Worm (Caenorhabditis elegans) whole organism, L1 larva: ENCODE measurements around the gene faah-2.

ENCODE experiments used
- C04F5.9 ChIP-seq: sonication (generic microtip); optimal IDR thresholded peaks from 2 replicates; lab custom pipeline; 2016; ENCODE audit warnings: missing genetic modification characterization, missing compliant biosample characterization
- F16B12.6 ChIP-seq: fragments of 150-350 bp; optimal IDR thresholded peaks from 2 replicates; lab custom pipeline; 2014; ENCODE audit warnings: missing biosample characterization, missing genetic modification characterization
- Y116A8C.19 ChIP-seq: sonication (generic microtip); optimal IDR thresholded peaks from 2 replicates; lab custom pipeline; 2016; ENCODE audit warnings: missing compliant biosample characterization, missing genetic modification characterization, borderline replicate concordance
- alr-1 ChIP-seq: fragments of 200-800 bp; sonication (Bioruptor generic); optimal IDR thresholded peaks from 2 replicates; lab custom pipeline; 2018; ENCODE audit warnings: borderline replicate concordance, mild to moderate bottlenecking, missing genetic modification characterization, missing compliant biosample characterization
- blmp-1 ChIP-seq: fragments of 150-350 bp; optimal IDR thresholded peaks from 2 replicates; lab custom pipeline; 2014; ENCODE audit warnings: missing biosample characterization, missing genetic modification characterization
- ceh-8 ChIP-seq: fragments of 200-800 bp; sonication (Bioruptor generic); optimal IDR thresholded peaks from 2 replicates; lab custom pipeline; 2018; ENCODE audit warnings: mild to moderate bottlenecking, missing genetic modification characterization, moderate library complexity, missing compliant biosample characterization
- ceh-82 ChIP-seq, 3 experiments: fragments of 150-350 bp in 1 of 3; sonication (generic microtip) in 2 of 3; optimal IDR thresholded peaks; 2 replicates each; lab custom pipeline; 2014 to 2017; ENCODE audit warnings: missing biosample characterization in 3 of 3, missing genetic modification characterization in 3 of 3
- ceh-90 ChIP-seq: sonication (generic microtip); optimal IDR thresholded peaks from 2 replicates; lab custom pipeline; 2016; ENCODE audit warnings: missing genetic modification characterization, missing compliant biosample characterization
- dpl-1 ChIP-seq, 3 experiments: fragments of 150-350 bp in 2 of 3; sonication (generic microtip) in 1 of 3; optimal IDR thresholded peaks; 2 replicates each; lab custom pipeline; 2014 to 2017; ENCODE audit warnings: missing biosample characterization in 3 of 3, missing genetic modification characterization in 3 of 3, missing genetic modification reagents in 3 of 3
- efl-3 ChIP-seq: fragments of 200-800 bp; sonication (Bioruptor generic); optimal IDR thresholded peaks from 2 replicates; lab custom pipeline; 2018; ENCODE audit warnings: mild to moderate bottlenecking, missing genetic modification characterization, missing compliant biosample characterization
- elt-2 ChIP-seq: sonication (generic microtip); optimal IDR thresholded peaks from 2 replicates; lab custom pipeline; 2016; ENCODE audit warnings: missing genetic modification characterization, mild to moderate bottlenecking, inconsistent platforms, missing compliant biosample characterization, missing genetic modification reagents
- ets-5 ChIP-seq: fragments of 200-800 bp; sonication (Bioruptor generic); IDR thresholded peaks from 2 replicates; pipeline ENCODE4 v1.3.6; 2022; ENCODE audit warnings: missing genetic modification characterization, missing compliant biosample characterization
- fkh-10 ChIP-seq: sonication (generic microtip); optimal IDR thresholded peaks from 2 replicates; lab custom pipeline; 2017; ENCODE audit warnings: missing biosample characterization, missing genetic modification reagents, missing genetic modification characterization
- fkh-8 ChIP-seq: sonication (generic microtip); optimal IDR thresholded peaks from 2 replicates; lab custom pipeline; 2016; ENCODE audit warnings: mild to moderate bottlenecking, missing genetic modification characterization, missing compliant biosample characterization
- hlh-17 ChIP-seq: fragments of 200-800 bp; sonication (Bioruptor generic); optimal IDR thresholded peaks from 2 replicates; lab custom pipeline; 2018; ENCODE audit warnings: missing genetic modification characterization, mild to moderate bottlenecking, missing compliant biosample characterization, moderate library complexity, borderline replicate concordance
- hlh-4 ChIP-seq: sonication (generic microtip); optimal IDR thresholded peaks from 2 replicates; lab custom pipeline; 2016; ENCODE audit warnings: mild to moderate bottlenecking, missing genetic modification characterization, missing compliant biosample characterization
- isw-1 ChIP-seq: fragments of 200-800 bp; sonication (Bioruptor generic); IDR thresholded peaks from 2 replicates; pipeline ENCODE4 v1.3.6; 2022; ENCODE audit warnings: missing genetic modification characterization, missing compliant biosample characterization
- jun-1 ChIP-seq: fragments of 150-350 bp; optimal IDR thresholded peaks from 2 replicates; lab custom pipeline; 2014; ENCODE audit warnings: missing biosample characterization, missing genetic modification reagents, missing genetic modification characterization
- lin-13 ChIP-seq: fragments of 150-350 bp; optimal IDR thresholded peaks from 2 replicates; lab custom pipeline; 2014; ENCODE audit warnings: missing biosample characterization, missing genetic modification reagents, missing genetic modification characterization
- lin-14 ChIP-seq: fragments of 200-800 bp; sonication (Bioruptor generic); optimal IDR thresholded peaks from 2 replicates; lab custom pipeline; 2018; ENCODE audit warnings: mild to moderate bottlenecking, missing genetic modification characterization, moderate library complexity, missing compliant biosample characterization
- lin-15B ChIP-seq: fragments of 150-350 bp; sonication (generic microtip); optimal IDR thresholded peaks from 3 replicates; lab custom pipeline; 2014; ENCODE audit warnings: missing biosample characterization, missing genetic modification characterization
- lin-35 ChIP-seq, 2 experiments: fragments of 150-350 bp; optimal IDR thresholded peaks; 2 replicates each; lab custom pipeline; 2014; ENCODE audit warnings: missing biosample characterization in 2 of 2, missing genetic modification characterization in 2 of 2, missing genetic modification reagents in 2 of 2
- lir-3 ChIP-seq: sonication (generic microtip); optimal IDR thresholded peaks from 2 replicates; lab custom pipeline; 2016; ENCODE audit warnings: mild to moderate bottlenecking, missing genetic modification characterization, moderate library complexity, missing compliant biosample characterization; ENCODE audit not compliant: poor library complexity
- lsy-2 ChIP-seq, 2 experiments: fragments of 150-350 bp; optimal IDR thresholded peaks; 2 replicates each; lab custom pipeline; 2014; ENCODE audit warnings: missing biosample characterization in 2 of 2, missing genetic modification characterization in 2 of 2
- mab-9 ChIP-seq: fragments of 200-800 bp; sonication (Bioruptor generic); IDR thresholded peaks from 2 replicates; pipeline ENCODE4 v1.3.6; 2022; ENCODE audit warnings: missing genetic modification reagents, missing genetic modification characterization, missing compliant biosample characterization
- mdl-1 ChIP-seq, 2 experiments: fragments of 150-350 bp; optimal IDR thresholded peaks; 2 replicates each; lab custom pipeline; 2014 to 2017; ENCODE audit warnings: missing biosample characterization in 2 of 2, missing genetic modification characterization in 2 of 2, inconsistent platforms in 1 of 2
- mep-1 ChIP-seq: fragments of 150-350 bp; optimal IDR thresholded peaks from 2 replicates; lab custom pipeline; 2014; ENCODE audit warnings: missing biosample characterization, missing genetic modification characterization
- nhr-11 ChIP-seq: fragments of 150-350 bp; optimal IDR thresholded peaks from 2 replicates; lab custom pipeline; 2014; ENCODE audit warnings: missing biosample characterization, missing genetic modification characterization
- nhr-12 ChIP-seq: sonication (generic microtip); optimal IDR thresholded peaks from 2 replicates; lab custom pipeline; 2017; ENCODE audit warnings: missing biosample characterization, missing genetic modification characterization
- nhr-20 ChIP-seq: sonication (generic microtip); optimal IDR thresholded peaks from 2 replicates; lab custom pipeline; 2016; ENCODE audit warnings: mild to moderate bottlenecking, missing genetic modification characterization, missing compliant biosample characterization
- nhr-237 ChIP-seq: fragments of 150-350 bp; optimal IDR thresholded peaks from 2 replicates; lab custom pipeline; 2014; ENCODE audit warnings: missing biosample characterization, missing genetic modification characterization
- nhr-28 ChIP-seq: fragments of 150-350 bp; optimal IDR thresholded peaks from 2 replicates; lab custom pipeline; 2014; ENCODE audit warnings: missing biosample characterization, missing genetic modification characterization
- nhr-47 ChIP-seq: sonication (generic microtip); optimal IDR thresholded peaks from 2 replicates; lab custom pipeline; 2016; ENCODE audit warnings: mild to moderate bottlenecking, missing genetic modification characterization, moderate library complexity, missing compliant biosample characterization
- nhr-71 ChIP-seq: sonication (generic microtip); optimal IDR thresholded peaks from 2 replicates; lab custom pipeline; 2016; ENCODE audit warnings: mild to moderate bottlenecking, missing genetic modification characterization, moderate library complexity, missing compliant biosample characterization
- nhr-76 ChIP-seq: sonication (generic microtip); optimal IDR thresholded peaks from 2 replicates; lab custom pipeline; 2017; ENCODE audit warnings: missing biosample characterization, missing genetic modification characterization
- nhr-84 ChIP-seq: sonication (generic microtip); optimal IDR thresholded peaks from 2 replicates; lab custom pipeline; 2017; ENCODE audit warnings: missing biosample characterization, missing genetic modification characterization
- nhr-85 ChIP-seq: sonication (generic microtip); peaks from one replicate; lab custom pipeline; 2016; ENCODE audit warnings: missing genetic modification characterization, inconsistent platforms, missing compliant biosample characterization
- pax-3 ChIP-seq: fragments of 200-800 bp; sonication (Bioruptor generic); optimal IDR thresholded peaks from 2 replicates; lab custom pipeline; 2018; ENCODE audit warnings: mild to moderate bottlenecking, missing genetic modification characterization, moderate library complexity, missing compliant biosample characterization
- rnt-1 ChIP-seq: sonication (generic microtip); optimal IDR thresholded peaks from 2 replicates; lab custom pipeline; 2016; ENCODE audit warnings: mild to moderate bottlenecking, missing genetic modification characterization, moderate library complexity, missing compliant biosample characterization
- skn-1 ChIP-seq: fragments of 150-350 bp; optimal IDR thresholded peaks from 2 replicates; lab custom pipeline; 2014; ENCODE audit warnings: missing biosample characterization, missing genetic modification characterization
- snpc-4 ChIP-seq: fragments of 150-350 bp; optimal IDR thresholded peaks from 2 replicates; lab custom pipeline; 2014; ENCODE audit warnings: missing biosample characterization, missing genetic modification characterization
- snu-23 ChIP-seq: sonication (generic microtip); optimal IDR thresholded peaks from 2 replicates; lab custom pipeline; 2016; ENCODE audit warnings: missing genetic modification characterization, missing compliant biosample characterization
- sup-37 ChIP-seq: fragments of 200-800 bp; sonication (Bioruptor generic); optimal IDR thresholded peaks from 2 replicates; lab custom pipeline; 2018; ENCODE audit warnings: mild to moderate bottlenecking, missing genetic modification characterization, missing compliant biosample characterization
- tbx-2 ChIP-seq: sonication (generic microtip); optimal IDR thresholded peaks from 2 replicates; lab custom pipeline; 2016; ENCODE audit warnings: missing genetic modification characterization, missing compliant biosample characterization
- tlp-1 ChIP-seq: fragments of 150-350 bp; optimal IDR thresholded peaks from 2 replicates; lab custom pipeline; 2014; ENCODE audit warnings: missing biosample characterization, missing genetic modification characterization
- unc-130 ChIP-seq: fragments of 150-350 bp; optimal IDR thresholded peaks from 2 replicates; lab custom pipeline; 2017; ENCODE audit warnings: missing biosample characterization, missing genetic modification characterization, inconsistent platforms
- unc-30 ChIP-seq: sonication (generic microtip); optimal IDR thresholded peaks from 2 replicates; lab custom pipeline; 2017; ENCODE audit warnings: missing biosample characterization, missing genetic modification characterization
- unc-86 ChIP-seq: sonication (generic microtip); optimal IDR thresholded peaks from 2 replicates; lab custom pipeline; 2016; ENCODE audit warnings: missing genetic modification characterization, missing compliant biosample characterization
- unc-98 ChIP-seq: fragments of 200-800 bp; sonication (Bioruptor generic); IDR thresholded peaks from 2 replicates; pipeline ENCODE4 v1.3.6; 2022; ENCODE audit warnings: missing genetic modification characterization, missing compliant biosample characterization
- ztf-4 ChIP-seq: fragments of 150-350 bp; optimal IDR thresholded peaks from 2 replicates; lab custom pipeline; 2014; ENCODE audit warnings: missing biosample characterization, missing genetic modification characterization

faah-2 gene

DNA sequence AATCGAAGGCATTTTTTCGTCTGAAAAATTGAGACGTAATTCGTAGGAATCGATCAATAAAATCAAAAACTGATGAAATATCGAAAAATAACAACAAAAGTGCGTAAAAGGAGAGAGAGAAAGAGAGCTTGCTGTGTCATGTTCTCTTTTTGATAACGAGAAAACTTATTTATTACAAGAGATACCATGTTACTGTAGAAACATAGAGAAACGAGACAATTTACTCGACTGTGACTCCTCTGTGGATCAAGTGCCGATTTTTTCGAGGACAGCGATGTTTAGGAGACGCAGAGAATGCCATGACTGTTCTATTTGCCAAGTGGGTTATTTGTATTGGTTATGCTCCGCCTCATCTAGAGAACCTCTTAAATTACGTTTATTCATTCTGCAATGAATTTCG, 18.7 kb upstream of the faah-2 start, which contains the start of gene sph-1 (continued):
- TF ChIP-seq lin-35 (GFP tag; optimal IDR thresholded peaks at IDR 0.05; lab: Kevin White, UChicago) (peak in 1 of 2 experiments; percentile 48), ztf-4 (tag; lab: Kevin White, UChicago) (no peak), snu-23 (GFP tag; lab: Kevin White, UChicago) (peak; percentile 52), nhr-76 (tag; lab: Kevin White, UChicago) (no peak), hlh-4 (no peak), mdl-1 (tag; optimal IDR thresholded peaks at IDR 0.05; lab: Kevin White, UChicago) (peak in 1 of 2 experiments; percentile 13)
- TF ChIP-seq, all 84 proteins: peak for 13

- TF ChIP-seq blmp-1 (tag; lab: Kevin White, UChicago) (peak; percentile 36), nhr-11 (tag; lab: Kevin White, UChicago) (no peak), ceh-90 (no peak), ceh-82 (tag; optimal IDR thresholded peaks at IDR 0.05; lab: Kevin White, UChicago) (peak in 2 of 3 experiments; percentile 28 to 75), mab-9 (GFP tag; lab: Robert Waterston, UW) (no peak), lsy-2 (tag; optimal IDR thresholded peaks at IDR 0.05; lab: Kevin White, UChicago) (peak; percentile 12 to 82), jun-1 (tag; lab: Kevin White, UChicago) (no peak), lin-14 (GFP tag; lab: Kevin White, UChicago) (peak; percentile 65), alr-1 (tag; lab: Kevin White, UChicago) (no peak), unc-86 (tag; lab: Kevin White, UChicago) (no peak), hlh-4 (no peak), rnt-1 (tag; lab: Kevin White, UChicago) (peak; percentile 56), nhr-76 (tag; lab: Kevin White, UChicago) (no peak), nhr-47 (tag; lab: Kevin White, UChicago) (peak; percentile 43), nhr-71 (tag; lab: Kevin White, UChicago) (peak; percentile 60), tbx-2 (tag; lab: Kevin White, UChicago) (peak; percentile 15), efl-3 (GFP tag; lab: Kevin White, UChicago) (no peak), pax-3 (no peak), nhr-28 (tag; lab: Kevin White, UChicago) (no peak), snpc-4 (tag; lab: Kevin White, UChicago) (peak; percentile 6), nhr-237 (no peak), nhr-20 (tag; lab: Kevin White, UChicago) (peak; percentile 52), mep-1 (peak; percentile 63), nhr-84 (tag; lab: Kevin White, UChicago) (no peak), mdl-1 (tag; optimal IDR thresholded peaks at IDR 0.05; lab: Kevin White, UChicago) (peak in 1 of 2 experiments; percentile 73), fkh-10 (GFP tag; lab: Kevin White, UChicago) (no peak), unc-30 (tag; lab: Kevin White, UChicago) (no peak), isw-1 (GFP tag; lab: Robert Waterston, UW) (peak; percentile 8; the same call in 1 of the 2 replicates), Y116A8C.19 (tag; lab: Kevin White, UChicago) (no peak), nhr-12 (no peak), dpl-1 (GFP tag; optimal IDR thresholded peaks at IDR 0.05; lab: Kevin White, UChicago) (peak; percentile 25 to 58 (median 46)), nhr-85 (tag; lab: Kevin White, UChicago) (peak; percentile 50), sup-37 (no peak), ztf-4 (tag; lab: Kevin White, UChicago) (no peak), C04F5.9 (tag; lab: Kevin White, UChicago) (no peak), lin-15B (peak; percentile 77), unc-98 (GFP tag; lab: Robert Waterston, UW) (no peak), tlp-1 (tag; lab: Kevin White, UChicago) (no peak), lin-13 (GFP tag; lab: Kevin White, UChicago) (peak; percentile 26), hlh-17 (no peak), skn-1 (tag; lab: Kevin White, UChicago) (peak; percentile 4), F16B12.6 (tag; lab: Kevin White, UChicago) (peak; percentile 24), ceh-8 (GFP tag; lab: Kevin White, UChicago) (no peak), unc-130 (tag; lab: Kevin White, UChicago) (peak; percentile 33), ets-5 (GFP tag; lab: Robert Waterston, UW) (no peak), lir-3 (no peak), elt-2 (tag; lab: Kevin White, UChicago) (no peak), fkh-8 (tag; lab: Kevin White, UChicago) (peak; percentile 1)
Observed at ce11 chrIV:8136005-8136512, 16.2 kb upstream of the faah-2 start, which contains the start of the genes isp-1 and islo-1. TSS of gene isp-1 (minus strand) at chrIV:8136055. TSS of gene islo-1 (plus strand) at chrIV:8136389.
